Fruit fly (Drosophila melanogaster): ENCODE data around the gene CG12375.

Gene CG12375

dm6 chr2L:8130729-8131128 lies 4.0 kb upstream of the CG12375 start:
- TF ChIP-seq fru (GFP tag; optimal IDR thresholded peaks at IDR 0.05) (no peak), Dif (GFP tag; optimal IDR thresholded peaks at IDR 0.05; ENCODE audit: partially characterized antibody) (no peak), Hr83 (GFP tag; optimal IDR thresholded peaks at IDR 0.05; ENCODE audit: poor library complexity, severe bottlenecking) (no peak), Jra (GFP tag; optimal IDR thresholded peaks at IDR 0.05) (no peak), Myc (optimal IDR thresholded peaks at IDR 0.05) (no peak)

- peak in 1 of 2 experiments; percentile 14 for TF ChIP-seq dl (GFP tag; optimal IDR thresholded peaks at IDR 0.05; ENCODE audit: insufficient read depth in 1 of 2, partially characterized antibody in 2 of 2)
- TF ChIP-seq Rel (GFP tag; optimal IDR thresholded peaks at IDR 0.05): no peak
- peak; percentile 54 for TF ChIP-seq Rel (tag; optimal IDR thresholded peaks at IDR 0.05)
- no peak for TF ChIP-seq dsf (GFP tag; optimal IDR thresholded peaks at IDR 0.05; ENCODE audit: borderline replicate concordance)
- no peak for TF ChIP-seq sage (GFP tag; optimal IDR thresholded peaks at IDR 0.05)
- TF ChIP-seq sv (GFP tag; optimal IDR thresholded peaks at IDR 0.05): no peak
- no peak for TF ChIP-seq rgr (GFP tag; optimal IDR thresholded peaks at IDR 0.05)
- TF ChIP-seq CrebA (GFP tag; optimal IDR thresholded peaks at IDR 0.05; ENCODE audit: borderline replicate concordance): no peak
- peak; percentile 34 for TF ChIP-seq br (GFP tag; optimal IDR thresholded peaks at IDR 0.05)
- no peak for TF ChIP-seq pan (optimal IDR thresholded peaks at IDR 0.05)
- no peak for TF ChIP-seq tai (GFP tag; optimal IDR thresholded peaks at IDR 0.05)
- no peak for TF ChIP-seq psq (GFP tag; optimal IDR thresholded peaks at IDR 0.05)
These were observed 3.4 kb upstream of the CG12375 start for dm6 chr2L:8129996-8130641.

dm6 chr2L:8128911-8129310 lies 2.2 kb upstream of the CG12375 start:
- no peak for TF ChIP-seq dl (GFP tag; optimal IDR thresholded peaks at IDR 0.05; ENCODE audit: insufficient read depth in 1 of 2, partially characterized antibody in 2 of 2)
- no peak for TF ChIP-seq dmrt93B (GFP tag; optimal IDR thresholded peaks at IDR 0.05)
- TF ChIP-seq HLH106 (tag; optimal IDR thresholded peaks at IDR 0.05): no peak
- TF ChIP-seq CrebA (GFP tag; optimal IDR thresholded peaks at IDR 0.05; ENCODE audit: borderline replicate concordance): no peak
- no peak for TF ChIP-seq CG9705 (GFP tag; optimal IDR thresholded peaks at IDR 0.05)

dm6 chr2L:8123711-8124379 lies 2.8 kb downstream of the CG12375 start, which contains the start of the genes mon2 and CG8673:
mon2 (minus strand) TSS chr2L:8124010.
CG8673 (plus strand) TSS chr2L:8124329.
- no peak for TF ChIP-seq woc (GFP tag; optimal IDR thresholded peaks at IDR 0.05)
- no peak for TF ChIP-seq dmrt93B (GFP tag; optimal IDR thresholded peaks at IDR 0.05)
- TF ChIP-seq Hnf4 (GFP tag; optimal IDR thresholded peaks at IDR 0.05): no peak
- TF ChIP-seq Dif (GFP tag; optimal IDR thresholded peaks at IDR 0.05; ENCODE audit: partially characterized antibody): no peak
- TF ChIP-seq OdsH (GFP tag; optimal IDR thresholded peaks at IDR 0.05): no peak
- TF ChIP-seq sage (GFP tag; optimal IDR thresholded peaks at IDR 0.05): no peak
- TF ChIP-seq N (GFP tag; optimal IDR thresholded peaks at IDR 0.05): no peak
- TF ChIP-seq usp (GFP tag; optimal IDR thresholded peaks at IDR 0.05): no peak
- TF ChIP-seq dsf (GFP tag; optimal IDR thresholded peaks at IDR 0.05; ENCODE audit: borderline replicate concordance): no peak
- TF ChIP-seq sv (GFP tag; optimal IDR thresholded peaks at IDR 0.05): no peak
- TF ChIP-seq psq (GFP tag; optimal IDR thresholded peaks at IDR 0.05): no peak
- TF ChIP-seq Dfd (GFP tag; optimal IDR thresholded peaks at IDR 0.05): no peak

- TF ChIP-seq ey (GFP tag; optimal IDR thresholded peaks at IDR 0.05) (no peak), Rel (GFP tag; optimal IDR thresholded peaks at IDR 0.05) (no peak), Rel (tag; optimal IDR thresholded peaks at IDR 0.05) (no peak), Dif (GFP tag; optimal IDR thresholded peaks at IDR 0.05; ENCODE audit: partially characterized antibody) (no peak), jim (GFP tag; optimal IDR thresholded peaks at IDR 0.05) (no peak), CG32264 (GFP tag; optimal IDR thresholded peaks at IDR 0.05) (no peak)
These were observed 10.0 kb downstream of the CG12375 start for dm6 chr2L:8116632-8117193.

Measured in whole organism, wandering third instar larva.